Worm (Caenorhabditis elegans): ENCODE results near the gene C47D12.2.

C47D12.2 gene

ce11 chrII:11724362-11724761 lies 48.3 kb downstream of the C47D12.2 start (continued):
- TF ChIP-seq dmd-9 (GFP tag; IDR thresholded peaks at IDR 0.05) (no peak), ztf-11 (tag; optimal IDR thresholded peaks at IDR 0.05) (no peak), dmd-8 (GFP tag; IDR thresholded peaks at IDR 0.05) (no peak), madf-5 (GFP tag; IDR thresholded peaks at IDR 0.05) (no peak), saeg-2 (GFP tag; IDR thresholded peaks at IDR 0.05) (no peak), mep-1 (tag; optimal IDR thresholded peaks at IDR 0.05) (peak; percentile 65), nhr-11 (tag; optimal IDR thresholded peaks at IDR 0.05) (no peak), skn-1 (tag; optimal IDR thresholded peaks at IDR 0.05) (no peak), nhr-102 (tag; optimal IDR thresholded peaks at IDR 0.05) (no peak), ces-1 (GFP tag; optimal IDR thresholded peaks at IDR 0.05) (no peak), ZK337.2 (GFP tag; IDR thresholded peaks at IDR 0.05) (no peak), tra-1 (GFP tag; IDR thresholded peaks at IDR 0.05) (no peak), fkh-10 (GFP tag; optimal IDR thresholded peaks at IDR 0.05) (no peak), snpc-1.2 (GFP tag; IDR thresholded peaks at IDR 0.05) (no peak), mes-2 (tag; optimal IDR thresholded peaks at IDR 0.05; ENCODE audit: poor library complexity, severe bottlenecking) (peak; percentile 18), nhr-48 (tag; optimal IDR thresholded peaks at IDR 0.05) (no peak), nhr-6 (tag; optimal IDR thresholded peaks at IDR 0.05) (no peak), nhr-10 (tag; optimal IDR thresholded peaks at IDR 0.05) (no peak), T26A8.4 (GFP tag; IDR thresholded peaks at IDR 0.05) (no peak), duxl-1 (tag; optimal IDR thresholded peaks at IDR 0.05; ENCODE audit: poor library complexity) (no peak), hlh-30 (tag; optimal IDR thresholded peaks at IDR 0.05; ENCODE audit: insufficient read depth) (peak; percentile 50), nhr-25 (tag; optimal IDR thresholded peaks at IDR 0.05; ENCODE audit: borderline replicate concordance, insufficient read depth) (no peak), dve-1 (tag; optimal IDR thresholded peaks at IDR 0.05; ENCODE audit: insufficient read depth) (no peak), pqm-1 (tag; optimal IDR thresholded peaks at IDR 0.05) (no peak), dpl-1 (GFP tag; optimal IDR thresholded peaks at IDR 0.05) (no peak), aha-1 (tag) (peak; percentile 100), ama-1 (optimal IDR thresholded peaks at IDR 0.05) (no peak), hlh-11 (tag; optimal IDR thresholded peaks at IDR 0.05) (peak; percentile 53), lin-1 (GFP tag; IDR thresholded peaks at IDR 0.05) (no peak), daf-19 (GFP tag; conservative IDR thresholded peaks at IDR 0.05) (no peak), hmg-1.1 (GFP tag; IDR thresholded peaks at IDR 0.05) (peak; percentile 49; the same call in 1 of the 2 replicates), nhr-28 (tag; optimal IDR thresholded peaks at IDR 0.05) (peak; percentile 44), F26F4.8 (GFP tag; conservative IDR thresholded peaks at IDR 0.05) (no peak)

- no peak for TF ChIP-seq T20F7.1 (GFP tag; optimal IDR thresholded peaks at IDR 0.05)
- no peak for TF ChIP-seq nhr-102 (tag; optimal IDR thresholded peaks at IDR 0.05)
- no peak for TF ChIP-seq T26A8.4 (GFP tag; IDR thresholded peaks at IDR 0.05)
- TF ChIP-seq aha-1 (tag), result peak; percentile 85
- TF ChIP-seq set-16 (GFP tag; IDR thresholded peaks at IDR 0.05), result peak; percentile 39; the same call in 1 of the 2 replicates
Observed at ce11 chrII:11725615-11726014, 49.5 kb downstream of the C47D12.2 start.

- TF ChIP-seq mes-2 (tag; optimal IDR thresholded peaks at IDR 0.05; ENCODE audit: poor library complexity, severe bottlenecking) (no peak), Y5F2A.4 (GFP tag; optimal IDR thresholded peaks at IDR 0.05) (no peak), Y48G9A.11 (GFP tag; IDR thresholded peaks at IDR 0.05) (peak; percentile 71; the same call in 1 of the 2 replicates), set-16 (GFP tag; IDR thresholded peaks at IDR 0.05) (peak; percentile 93), unc-130 (GFP tag; optimal IDR thresholded peaks at IDR 0.05) (peak; percentile 46), lin-1 (GFP tag; IDR thresholded peaks at IDR 0.05) (no peak), lin-38 (GFP tag; IDR thresholded peaks at IDR 0.05) (peak; percentile 40; the same call in 1 of the 2 replicates), zfp-3 (GFP tag; conservative IDR thresholded peaks at IDR 0.05) (0 out of 2 replicates have a peak, but pooled peaks have one; percentile 40), tra-1 (GFP tag; IDR thresholded peaks at IDR 0.05) (0 out of 2 replicates have a peak, but pooled peaks have one; percentile 11), aha-1 (tag) (peak; percentile 41), lsy-2 (tag; optimal IDR thresholded peaks at IDR 0.05) (peak in 1 of 2 experiments; percentile 51), rbr-2 (tag; optimal IDR thresholded peaks at IDR 0.05) (peak; percentile 10), egl-43 (GFP tag; IDR thresholded peaks at IDR 0.05) (0 out of 2 replicates have a peak, but pooled peaks have one; percentile 46), ZK546.5 (tag; optimal IDR thresholded peaks at IDR 0.05) (no peak)
Observed at ce11 chrII:11726470-11727106, 50.5 kb downstream of the C47D12.2 start, which contains the start of gene F13D12.5. Gene F13D12.5 (plus strand): TSS chrII:11726814.
